Worm (Caenorhabditis elegans) whole organism, young adult: ENCODE measurements around the gene fipr-8.
A peak's percentile ranks its signal among the peaks of the same experiment; 100 is the strongest.

ENCODE experiments used
- D2030.7 ChIP-seq: fragments of 200-800 bp; sonication (Bioruptor generic); IDR thresholded peaks from 2 replicates; pipeline ENCODE4 v1.3.6; 2022; ENCODE audit warnings: missing genetic modification reagents, missing genetic modification characterization, missing compliant biosample characterization
- F22D6.2 ChIP-seq: sonication (generic microtip); optimal IDR thresholded peaks from 2 replicates; lab custom pipeline; 2016; ENCODE audit warnings: mild to moderate bottlenecking, missing genetic modification characterization, missing compliant biosample characterization
- F49E8.2 ChIP-seq: sonication (generic microtip); optimal IDR thresholded peaks from 3 replicates; lab custom pipeline; 2017; ENCODE audit warnings: missing genetic modification characterization, mild to moderate bottlenecking, missing compliant biosample characterization, antibody characterized with exemption, moderate library complexity; ENCODE audit not compliant: insufficient read depth
- F57C9.4 ChIP-seq: sonication (generic microtip); optimal IDR thresholded peaks from 2 replicates; lab custom pipeline; 2017; ENCODE audit warnings: mild to moderate bottlenecking, missing genetic modification characterization, missing compliant biosample characterization
- Y53F4B.3 ChIP-seq: fragments of 200-800 bp; sonication (Bioruptor generic); IDR thresholded peaks from 2 replicates; pipeline ENCODE4 v1.3.6; 2022; ENCODE audit warnings: missing genetic modification reagents, missing genetic modification characterization, missing compliant biosample characterization
- Y53G8AR.9 ChIP-seq: fragments of 200-800 bp; sonication (Bioruptor generic); conservative IDR thresholded peaks from 2 replicates; pipeline ENCODE4 v1.3.6; 2022; ENCODE audit warnings: missing genetic modification reagents, missing genetic modification characterization, missing compliant biosample characterization
- akir-1 ChIP-seq: fragments of 200-800 bp; sonication (Bioruptor generic); optimal IDR thresholded peaks from 2 replicates; lab custom pipeline; 2018; ENCODE audit warnings: mild to moderate bottlenecking, missing genetic modification characterization, moderate library complexity, missing compliant biosample characterization
- aptf-2 ChIP-seq: fragments of 200-800 bp; sonication (Bioruptor generic); conservative IDR thresholded peaks from 2 replicates; pipeline ENCODE4 v1.3.6; 2022; ENCODE audit warnings: missing genetic modification reagents, missing genetic modification characterization, missing compliant biosample characterization
- aptf-3 ChIP-seq: fragments of 200-800 bp; sonication (Bioruptor generic); IDR thresholded peaks from 2 replicates; pipeline ENCODE4 v1.3.6; 2022; ENCODE audit warnings: missing genetic modification characterization, missing compliant biosample characterization
- attf-6 ChIP-seq: fragments of 200-800 bp; sonication (Bioruptor generic); IDR thresholded peaks from 2 replicates; pipeline ENCODE4 v1.3.6; 2022; ENCODE audit warnings: missing genetic modification reagents, missing genetic modification characterization, missing compliant biosample characterization
- ceh-79 ChIP-seq: sonication (generic microtip); optimal IDR thresholded peaks from 2 replicates; lab custom pipeline; 2017; ENCODE audit warnings: mild to moderate bottlenecking, missing genetic modification characterization, missing compliant biosample characterization
- ceh-91 ChIP-seq: fragments of 200-800 bp; sonication (Bioruptor generic); IDR thresholded peaks from 2 replicates; pipeline ENCODE4 v1.3.6; 2022; ENCODE audit warnings: missing genetic modification reagents, missing genetic modification characterization, missing compliant biosample characterization
- die-1 ChIP-seq: sonication (generic microtip); optimal IDR thresholded peaks from 2 replicates; lab custom pipeline; 2016; ENCODE audit warnings: missing genotype, mild to moderate bottlenecking, missing genetic modification characterization, missing compliant biosample characterization
- dpff-1 ChIP-seq: sonication (generic microtip); optimal IDR thresholded peaks from 2 replicates; lab custom pipeline; 2017; ENCODE audit warnings: mild to moderate bottlenecking, missing genetic modification characterization, missing compliant biosample characterization
- dpl-1 ChIP-seq: fragments of 150-350 bp; optimal IDR thresholded peaks from 2 replicates; lab custom pipeline; 2014; ENCODE audit warnings: missing biosample characterization, missing genetic modification reagents, missing genetic modification characterization
- efl-1 ChIP-seq: fragments of 150-350 bp; optimal IDR thresholded peaks from 2 replicates; lab custom pipeline; 2014; ENCODE audit warnings: missing biosample characterization, missing genetic modification reagents, missing genetic modification characterization
- egl-18 ChIP-seq: fragments of 200-800 bp; sonication (Bioruptor generic); IDR thresholded peaks from 2 replicates; pipeline ENCODE4 v1.3.6; 2022; ENCODE audit warnings: missing genetic modification reagents, missing genetic modification characterization, missing compliant biosample characterization
- ekl-4 ChIP-seq: fragments of 200-800 bp; sonication (Bioruptor generic); IDR thresholded peaks from 2 replicates; pipeline ENCODE4 v1.3.6; 2022; ENCODE audit warnings: missing genetic modification reagents, missing genetic modification characterization, missing compliant biosample characterization
- ets-4 ChIP-seq: fragments of 200-800 bp; sonication (Bioruptor generic); optimal IDR thresholded peaks from 2 replicates; lab custom pipeline; 2018; ENCODE audit warnings: mild to moderate bottlenecking, missing genetic modification characterization, missing compliant biosample characterization
- fkh-3 ChIP-seq: sonication (generic microtip); optimal IDR thresholded peaks from 2 replicates; lab custom pipeline; 2016; ENCODE audit warnings: mild to moderate bottlenecking, missing genetic modification characterization, missing compliant biosample characterization
- hlh-12 ChIP-seq: sonication (generic microtip); optimal IDR thresholded peaks from 2 replicates; lab custom pipeline; 2016; ENCODE audit warnings: missing genetic modification characterization, missing compliant biosample characterization
- hlh-26 ChIP-seq: fragments of 200-800 bp; sonication (Bioruptor generic); conservative IDR thresholded peaks from 2 replicates; pipeline ENCODE4 v1.3.6; 2022; ENCODE audit warnings: missing genetic modification reagents, missing genetic modification characterization, missing compliant biosample characterization
- hsf-1 ChIP-seq: fragments of 200-800 bp; sonication (Bioruptor generic); IDR thresholded peaks from 2 replicates; pipeline ENCODE4 v1.3.6; 2022; ENCODE audit warnings: missing genetic modification reagents, missing genetic modification characterization, missing compliant biosample characterization
- let-607 ChIP-seq, 2 experiments: fragments of 200-800 bp in 1 of 2; sonication (Bioruptor generic) in 1 of 2; sonication (generic microtip) in 1 of 2; optimal IDR thresholded peaks; 2 replicates each; lab custom pipeline; 2016 to 2018; ENCODE audit warnings: mild to moderate bottlenecking in 2 of 2, missing compliant biosample characterization in 2 of 2, missing genetic modification characterization in 2 of 2, moderate library complexity in 2 of 2, missing genotype in 1 of 2
- lir-1 ChIP-seq: fragments of 200-800 bp; sonication (Bioruptor generic); conservative IDR thresholded peaks from 2 replicates; pipeline ENCODE4 v1.3.6; 2022; ENCODE audit warnings: missing genetic modification reagents, missing genetic modification characterization, missing compliant biosample characterization
- lsl-1 ChIP-seq: fragments of 200-800 bp; sonication (Bioruptor generic); optimal IDR thresholded peaks from 2 replicates; lab custom pipeline; 2018; ENCODE audit warnings: mild to moderate bottlenecking, missing genetic modification characterization, moderate library complexity, missing compliant biosample characterization
- lsy-27 ChIP-seq: sonication (generic microtip); optimal IDR thresholded peaks from 2 replicates; lab custom pipeline; 2017; ENCODE audit warnings: missing genetic modification characterization, mild to moderate bottlenecking, missing compliant biosample characterization, antibody characterized with exemption, missing genotype, borderline replicate concordance; ENCODE audit not compliant: insufficient read depth
- madf-3 ChIP-seq: fragments of 200-800 bp; sonication (Bioruptor generic); IDR thresholded peaks from 2 replicates; pipeline ENCODE4 v1.3.6; 2022; ENCODE audit warnings: missing genetic modification reagents, missing genetic modification characterization, missing compliant biosample characterization
- madf-6 ChIP-seq: fragments of 200-800 bp; sonication (Bioruptor generic); IDR thresholded peaks from 2 replicates; pipeline ENCODE4 v1.3.6; 2022; ENCODE audit warnings: missing genetic modification reagents, missing genetic modification characterization, missing compliant biosample characterization
- madf-8 ChIP-seq: fragments of 200-800 bp; sonication (Bioruptor generic); conservative IDR thresholded peaks from 2 replicates; pipeline ENCODE4 v1.3.6; 2022; ENCODE audit warnings: missing genetic modification reagents, missing genetic modification characterization, missing compliant biosample characterization
- mcd-1 ChIP-seq: fragments of 200-800 bp; sonication (Bioruptor generic); IDR thresholded peaks from 2 replicates; pipeline ENCODE4 v1.3.6; 2022; ENCODE audit warnings: missing genetic modification reagents, missing genetic modification characterization, missing compliant biosample characterization
- mel-28 ChIP-seq: sonication (generic microtip); optimal IDR thresholded peaks from 2 replicates; lab custom pipeline; 2016; ENCODE audit warnings: borderline replicate concordance, mild to moderate bottlenecking, missing genetic modification characterization, missing compliant biosample characterization
- nfya-1 ChIP-seq: sonication (generic microtip); optimal IDR thresholded peaks from 2 replicates; lab custom pipeline; 2017; ENCODE audit warnings: antibody characterized with exemption, missing compliant biosample characterization, missing genetic modification characterization, borderline replicate concordance; ENCODE audit not compliant: insufficient read depth
- nfya-2 ChIP-seq: fragments of 200-800 bp; sonication (Bioruptor generic); IDR thresholded peaks from 2 replicates; pipeline ENCODE4 v1.3.6; 2022; ENCODE audit warnings: missing genetic modification reagents, missing genetic modification characterization, missing compliant biosample characterization
- pbrm-1 ChIP-seq: fragments of 200-800 bp; sonication (Bioruptor generic); IDR thresholded peaks from 2 replicates; pipeline ENCODE4 v1.3.6; 2022; ENCODE audit warnings: missing genetic modification reagents, missing genetic modification characterization, missing compliant biosample characterization
- pha-4 ChIP-seq: fragments of 150-350 bp; sonication (generic microtip); optimal IDR thresholded peaks from 2 replicates; lab custom pipeline; 2014; ENCODE audit warnings: missing biosample characterization, missing genetic modification reagents, missing genetic modification characterization
- rcor-1 ChIP-seq: fragments of 200-800 bp; sonication (Bioruptor generic); IDR thresholded peaks from 2 replicates; pipeline ENCODE4 v1.3.6; 2022; ENCODE audit warnings: missing genetic modification reagents, missing genetic modification characterization, missing compliant biosample characterization
- sdz-38 ChIP-seq: sonication (generic microtip); optimal IDR thresholded peaks from 2 replicates; lab custom pipeline; 2016; ENCODE audit warnings: missing genotype, missing genetic modification characterization, missing compliant biosample characterization
- snpc-1.3 ChIP-seq: sonication (generic microtip); optimal IDR thresholded peaks from 2 replicates; lab custom pipeline; 2017; ENCODE audit warnings: missing genetic modification characterization, mild to moderate bottlenecking, missing compliant biosample characterization, antibody characterized with exemption, moderate library complexity, missing genotype, missing genetic modification reagents; ENCODE audit not compliant: insufficient read depth
- tbx-9 ChIP-seq: sonication (generic microtip); optimal IDR thresholded peaks from 2 replicates; lab custom pipeline; 2016; ENCODE audit warnings: borderline replicate concordance, missing genetic modification characterization, inconsistent platforms, missing compliant biosample characterization
- unc-62 ChIP-seq: fragments of 150-350 bp; optimal IDR thresholded peaks from 2 replicates; lab custom pipeline; 2014; ENCODE audit warnings: missing biosample characterization, missing genetic modification reagents, missing genetic modification characterization
- xnd-1 ChIP-seq: sonication (generic microtip); optimal IDR thresholded peaks from 2 replicates; lab custom pipeline; 2016; ENCODE audit warnings: missing genotype, missing genetic modification reagents, missing genetic modification characterization, missing compliant biosample characterization
- zim-3 ChIP-seq: sonication (generic microtip); optimal IDR thresholded peaks from 2 replicates; lab custom pipeline; 2017; ENCODE audit warnings: mild to moderate bottlenecking, missing genetic modification characterization, moderate library complexity, missing compliant biosample characterization
- ztf-25 ChIP-seq: fragments of 200-800 bp; sonication (Bioruptor generic); IDR thresholded peaks from 2 replicates; pipeline ENCODE4 v1.3.6; 2022; ENCODE audit warnings: missing genetic modification reagents, missing genetic modification characterization, missing compliant biosample characterization
- ztf-28 ChIP-seq: fragments of 200-800 bp; sonication (Bioruptor generic); IDR thresholded peaks from 2 replicates; pipeline ENCODE4 v1.3.6; 2022; ENCODE audit warnings: missing genetic modification reagents, missing genetic modification characterization, missing compliant biosample characterization
- ztf-6 ChIP-seq: fragments of 200-800 bp; sonication (Bioruptor generic); IDR thresholded peaks from 2 replicates; pipeline ENCODE4 v1.3.6; 2022; ENCODE audit warnings: missing genetic modification reagents, missing genetic modification characterization, missing compliant biosample characterization

The fipr-8 gene

ce11 chrV:10238665-10239064, 1.1 kb downstream of the fipr-8 start, which contains the start of gene fubl-1 (continued):
- TF ChIP-seq egl-18 (GFP tag; lab: Robert Waterston, UW) (no peak), madf-6 (GFP tag; lab: Robert Waterston, UW) (peak; percentile 64; the same call in 1 of the 2 replicates), die-1 (tag; lab: Kevin White, UChicago) (no peak), ztf-25 (no peak), Y53G8AR.9 (no peak), hlh-12 (tag; lab: Kevin White, UChicago) (no peak), aptf-2 (0 out of 2 replicates have a peak, but pooled peaks have one; percentile 13), ekl-4 (GFP tag; lab: Robert Waterston, UW) (no peak), hsf-1 (GFP tag; lab: Robert Waterston, UW) (no peak), efl-1 (peak; percentile 14), aptf-3 (GFP tag; lab: Robert Waterston, UW) (no peak), ceh-91 (GFP tag; lab: Robert Waterston, UW) (peak; percentile 68), Y53F4B.3 (no peak), let-607 (tag; optimal IDR thresholded peaks at IDR 0.05; lab: Kevin White, UChicago) (no peak), ztf-28 (0 out of 2 replicates have a peak, but pooled peaks have one; percentile 48), xnd-1 (tag; lab: Kevin White, UChicago) (peak; percentile 17), dpff-1 (tag; lab: Kevin White, UChicago) (no peak), pha-4 (tag; lab: Kevin White, UChicago) (no peak), hlh-26 (no peak), madf-3 (GFP tag; lab: Robert Waterston, UW) (peak; percentile 97), nfya-1 (tag; lab: Kevin White, UChicago) (no peak), mcd-1 (GFP tag; lab: Robert Waterston, UW) (peak; percentile 61), F22D6.2 (tag; lab: Kevin White, UChicago) (no peak), lsl-1 (GFP tag; lab: Kevin White, UChicago) (peak; percentile 76), madf-8 (GFP tag; lab: Robert Waterston, UW) (peak; percentile 71), pbrm-1 (no peak)

- TF ChIP-seq snpc-1.3 (tag; lab: Kevin White, UChicago) (no peak), lsy-27 (no peak), attf-6 (GFP tag; lab: Robert Waterston, UW) (peak; percentile 73; the same call in 1 of the 2 replicates), fkh-3 (peak; percentile 54), zim-3 (tag; lab: Kevin White, UChicago) (peak; percentile 4), tbx-9 (tag; lab: Kevin White, UChicago) (no peak), akir-1 (GFP tag; lab: Kevin White, UChicago) (no peak), rcor-1 (GFP tag; lab: Robert Waterston, UW) (peak; percentile 27; the same call in 1 of the 2 replicates), madf-3 (GFP tag; lab: Robert Waterston, UW) (peak; percentile 88), ceh-79 (tag; lab: Kevin White, UChicago) (peak; percentile 83), D2030.7 (GFP tag; lab: Robert Waterston, UW) (0 out of 2 replicates have a peak, but pooled peaks have one; percentile 36), ztf-6 (GFP tag; lab: Robert Waterston, UW) (no peak), nfya-2 (GFP tag; lab: Robert Waterston, UW) (no peak), xnd-1 (tag; lab: Kevin White, UChicago) (peak; percentile 28), die-1 (tag; lab: Kevin White, UChicago) (peak; percentile 27), lir-1 (GFP tag; lab: Robert Waterston, UW) (no peak), madf-8 (GFP tag; lab: Robert Waterston, UW) (no peak), dpl-1 (no peak), let-607 (tag; optimal IDR thresholded peaks at IDR 0.05; lab: Kevin White, UChicago) (no peak), sdz-38 (tag; lab: Kevin White, UChicago) (no peak), mel-28 (tag; lab: Kevin White, UChicago) (peak; percentile 74), F49E8.2 (tag; lab: Kevin White, UChicago) (peak; percentile 58), ets-4 (GFP tag; lab: Kevin White, UChicago) (no peak), aptf-2 (no peak), efl-1 (no peak), unc-62 (no peak), F57C9.4 (tag; lab: Kevin White, UChicago) (no peak)
Observed at ce11 chrV:10237959-10238444, 1.8 kb downstream of the fipr-8 start.
